Worm (Caenorhabditis elegans): ENCODE data around the gene eor-2.

DNA sequence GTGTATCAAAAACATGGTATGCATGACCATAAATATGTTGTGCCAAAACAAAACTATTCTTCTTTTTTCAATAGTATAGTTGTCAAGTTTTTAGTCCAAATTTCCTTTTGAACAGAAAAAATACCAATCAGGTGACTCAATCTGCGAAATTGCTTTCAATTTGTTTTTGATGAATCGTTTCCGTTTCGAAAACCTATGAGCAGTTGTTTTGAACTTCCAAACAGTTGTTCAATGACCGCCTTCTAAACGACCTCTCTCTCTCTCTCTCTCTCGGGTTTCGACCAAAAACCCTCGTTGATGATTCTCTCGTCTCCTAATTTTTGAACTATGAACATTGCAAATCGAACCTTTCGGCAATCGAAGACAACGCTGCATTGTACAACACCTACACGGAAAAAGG lies 36.8 kb upstream of the eor-2 start:
- TF ChIP-seq mdl-1 (tag; optimal IDR thresholded peaks at IDR 0.05) (no peak), nhr-237 (tag; optimal IDR thresholded peaks at IDR 0.05) (no peak), lin-29 (GFP tag; IDR thresholded peaks at IDR 0.05) (no peak), rbr-2 (tag; optimal IDR thresholded peaks at IDR 0.05) (no peak), dpl-1 (GFP tag; optimal IDR thresholded peaks at IDR 0.05) (no peak), lin-15B (tag; optimal IDR thresholded peaks at IDR 0.05) (no peak), pqm-1 (tag; optimal IDR thresholded peaks at IDR 0.05) (no peak)
